Worm (Caenorhabditis elegans) whole organism, young adult: ENCODE measurements around the gene ZK154.6.

ENCODE experiments used
- B0019.2 ChIP-seq: fragments of 200-800 bp; sonication (Bioruptor generic); conservative IDR thresholded peaks from 2 replicates; pipeline ENCODE4 v1.3.6; 2022; ENCODE audit warnings: missing genetic modification reagents, missing genetic modification characterization, missing compliant biosample characterization
- B0336.3 ChIP-seq: fragments of 200-800 bp; sonication (Bioruptor generic); IDR thresholded peaks from 2 replicates; pipeline ENCODE4 v1.3.6; 2022; ENCODE audit warnings: missing genetic modification characterization, missing compliant biosample characterization
- F10E7.11 ChIP-seq: sonication (generic microtip); optimal IDR thresholded peaks from 2 replicates; lab custom pipeline; 2017; ENCODE audit warnings: mild to moderate bottlenecking, missing genetic modification characterization, moderate library complexity, missing compliant biosample characterization
- F22D6.2 ChIP-seq: sonication (generic microtip); optimal IDR thresholded peaks from 2 replicates; lab custom pipeline; 2016; ENCODE audit warnings: mild to moderate bottlenecking, missing genetic modification characterization, missing compliant biosample characterization
- F57A8.1 ChIP-seq: fragments of 200-800 bp; sonication (Bioruptor generic); optimal IDR thresholded peaks from 2 replicates; lab custom pipeline; 2018; ENCODE audit warnings: mild to moderate bottlenecking, missing genetic modification characterization, moderate library complexity, missing compliant biosample characterization
- K11D2.4 ChIP-seq: fragments of 200-800 bp; sonication (Bioruptor generic); IDR thresholded peaks from 2 replicates; pipeline ENCODE4 v1.3.6; 2022; ENCODE audit warnings: missing genetic modification reagents, missing genetic modification characterization, missing compliant biosample characterization
- Y95B8A.8 ChIP-seq: fragments of 200-800 bp; sonication (Bioruptor generic); IDR thresholded peaks from 2 replicates; pipeline ENCODE4 v1.3.6; 2022; ENCODE audit warnings: missing genetic modification reagents, missing genetic modification characterization, missing compliant biosample characterization
- aptf-3 ChIP-seq: fragments of 200-800 bp; sonication (Bioruptor generic); IDR thresholded peaks from 2 replicates; pipeline ENCODE4 v1.3.6; 2022; ENCODE audit warnings: missing genetic modification characterization, missing compliant biosample characterization
- attf-5 ChIP-seq: fragments of 200-800 bp; sonication (Bioruptor generic); optimal IDR thresholded peaks from 2 replicates; lab custom pipeline; 2018; ENCODE audit warnings: mild to moderate bottlenecking, missing genetic modification characterization, missing compliant biosample characterization
- attf-6 ChIP-seq: fragments of 200-800 bp; sonication (Bioruptor generic); IDR thresholded peaks from 2 replicates; pipeline ENCODE4 v1.3.6; 2022; ENCODE audit warnings: missing genetic modification reagents, missing genetic modification characterization, missing compliant biosample characterization
- ccch-3 ChIP-seq: fragments of 200-800 bp; sonication (Bioruptor generic); optimal IDR thresholded peaks from 2 replicates; lab custom pipeline; 2018; ENCODE audit warnings: mild to moderate bottlenecking, missing genetic modification characterization, missing compliant biosample characterization
- ceh-79 ChIP-seq: sonication (generic microtip); optimal IDR thresholded peaks from 2 replicates; lab custom pipeline; 2017; ENCODE audit warnings: mild to moderate bottlenecking, missing genetic modification characterization, missing compliant biosample characterization
- dpl-1 ChIP-seq: fragments of 150-350 bp; optimal IDR thresholded peaks from 2 replicates; lab custom pipeline; 2014; ENCODE audit warnings: missing biosample characterization, missing genetic modification reagents, missing genetic modification characterization
- efl-1 ChIP-seq: fragments of 150-350 bp; optimal IDR thresholded peaks from 2 replicates; lab custom pipeline; 2014; ENCODE audit warnings: missing biosample characterization, missing genetic modification reagents, missing genetic modification characterization
- egrh-3 ChIP-seq: fragments of 200-800 bp; sonication (Bioruptor generic); IDR thresholded peaks from 2 replicates; pipeline ENCODE4 v1.3.6; 2022; ENCODE audit warnings: missing genetic modification reagents, missing genetic modification characterization, missing compliant biosample characterization
- fkh-3 ChIP-seq: sonication (generic microtip); optimal IDR thresholded peaks from 2 replicates; lab custom pipeline; 2016; ENCODE audit warnings: mild to moderate bottlenecking, missing genetic modification characterization, missing compliant biosample characterization
- hlh-26 ChIP-seq: fragments of 200-800 bp; sonication (Bioruptor generic); conservative IDR thresholded peaks from 2 replicates; pipeline ENCODE4 v1.3.6; 2022; ENCODE audit warnings: missing genetic modification reagents, missing genetic modification characterization, missing compliant biosample characterization
- lag-1 ChIP-seq: fragments of 200-800 bp; sonication (Bioruptor generic); IDR thresholded peaks from 2 replicates; pipeline ENCODE4 v1.3.6; 2022; ENCODE audit warnings: missing genetic modification reagents, missing genetic modification characterization, missing compliant biosample characterization
- let-607 ChIP-seq, 2 experiments: fragments of 200-800 bp in 1 of 2; sonication (Bioruptor generic) in 1 of 2; sonication (generic microtip) in 1 of 2; optimal IDR thresholded peaks; 2 replicates each; lab custom pipeline; 2016 to 2018; ENCODE audit warnings: mild to moderate bottlenecking in 2 of 2, missing compliant biosample characterization in 2 of 2, missing genetic modification characterization in 2 of 2, moderate library complexity in 2 of 2, missing genotype in 1 of 2
- lir-1 ChIP-seq: fragments of 200-800 bp; sonication (Bioruptor generic); conservative IDR thresholded peaks from 2 replicates; pipeline ENCODE4 v1.3.6; 2022; ENCODE audit warnings: missing genetic modification reagents, missing genetic modification characterization, missing compliant biosample characterization
- lsl-1 ChIP-seq: fragments of 200-800 bp; sonication (Bioruptor generic); optimal IDR thresholded peaks from 2 replicates; lab custom pipeline; 2018; ENCODE audit warnings: mild to moderate bottlenecking, missing genetic modification characterization, moderate library complexity, missing compliant biosample characterization
- madf-3 ChIP-seq: fragments of 200-800 bp; sonication (Bioruptor generic); IDR thresholded peaks from 2 replicates; pipeline ENCODE4 v1.3.6; 2022; ENCODE audit warnings: missing genetic modification reagents, missing genetic modification characterization, missing compliant biosample characterization
- madf-6 ChIP-seq: fragments of 200-800 bp; sonication (Bioruptor generic); IDR thresholded peaks from 2 replicates; pipeline ENCODE4 v1.3.6; 2022; ENCODE audit warnings: missing genetic modification reagents, missing genetic modification characterization, missing compliant biosample characterization
- madf-8 ChIP-seq: fragments of 200-800 bp; sonication (Bioruptor generic); conservative IDR thresholded peaks from 2 replicates; pipeline ENCODE4 v1.3.6; 2022; ENCODE audit warnings: missing genetic modification reagents, missing genetic modification characterization, missing compliant biosample characterization
- mel-28 ChIP-seq: sonication (generic microtip); optimal IDR thresholded peaks from 2 replicates; lab custom pipeline; 2016; ENCODE audit warnings: borderline replicate concordance, mild to moderate bottlenecking, missing genetic modification characterization, missing compliant biosample characterization
- mxl-1 ChIP-seq: sonication (generic microtip); optimal IDR thresholded peaks from 2 replicates; lab custom pipeline; 2016; ENCODE audit warnings: missing genetic modification characterization, missing compliant biosample characterization
- nfyb-1 ChIP-seq: fragments of 200-800 bp; sonication (Bioruptor generic); IDR thresholded peaks from 2 replicates; pipeline ENCODE4 v1.3.6; 2022; ENCODE audit warnings: missing genetic modification reagents, missing genetic modification characterization, missing compliant biosample characterization
- nhr-120 ChIP-seq: fragments of 200-800 bp; sonication (Bioruptor generic); IDR thresholded peaks from 2 replicates; pipeline ENCODE4 v1.3.6; 2022; ENCODE audit warnings: missing genetic modification characterization, missing compliant biosample characterization
- nhr-27 ChIP-seq: fragments of 200-800 bp; sonication (Bioruptor generic); optimal IDR thresholded peaks from 2 replicates; lab custom pipeline; 2018; ENCODE audit warnings: mild to moderate bottlenecking, missing genetic modification characterization, moderate library complexity, missing compliant biosample characterization
- nhr-80 ChIP-seq: sonication (generic microtip); optimal IDR thresholded peaks from 2 replicates; lab custom pipeline; 2016; ENCODE audit warnings: missing genetic modification characterization, missing compliant biosample characterization
- pbrm-1 ChIP-seq: fragments of 200-800 bp; sonication (Bioruptor generic); IDR thresholded peaks from 2 replicates; pipeline ENCODE4 v1.3.6; 2022; ENCODE audit warnings: missing genetic modification reagents, missing genetic modification characterization, missing compliant biosample characterization
- pha-4 ChIP-seq: fragments of 150-350 bp; sonication (generic microtip); optimal IDR thresholded peaks from 2 replicates; lab custom pipeline; 2014; ENCODE audit warnings: missing biosample characterization, missing genetic modification reagents, missing genetic modification characterization
- rcor-1 ChIP-seq: fragments of 200-800 bp; sonication (Bioruptor generic); IDR thresholded peaks from 2 replicates; pipeline ENCODE4 v1.3.6; 2022; ENCODE audit warnings: missing genetic modification reagents, missing genetic modification characterization, missing compliant biosample characterization
- rec-8 ChIP-seq, 2 experiments: sonication (generic microtip); optimal IDR thresholded peaks; 2 replicates each; lab custom pipeline; 2016; ENCODE audit warnings: mild to moderate bottlenecking in 2 of 2, missing genetic modification characterization in 2 of 2, missing genetic modification reagents in 2 of 2, missing genotype in 2 of 2, missing biosample characterization in 1 of 2, missing compliant biosample characterization in 1 of 2, moderate library complexity in 1 of 2
- repo-1 ChIP-seq: sonication (generic microtip); optimal IDR thresholded peaks from 2 replicates; lab custom pipeline; 2017; ENCODE audit warnings: mild to moderate bottlenecking, missing genetic modification characterization, missing compliant biosample characterization
- snpc-3.4 ChIP-seq: sonication (generic microtip); optimal IDR thresholded peaks from 2 replicates; lab custom pipeline; 2017; ENCODE audit warnings: missing genetic modification characterization, mild to moderate bottlenecking, missing compliant biosample characterization, antibody characterized with exemption, moderate library complexity, missing genotype, missing genetic modification reagents
- snpc-4 ChIP-seq, 5 experiments: fragments of 150-350 bp in 1 of 5; sonication (generic microtip) in 4 of 5; optimal IDR thresholded peaks; 2 replicates each; lab custom pipeline; 2014 to 2018; ENCODE audit warnings: missing genetic modification characterization in 5 of 5, missing biosample characterization in 3 of 5, antibody characterized with exemption in 2 of 5, mild to moderate bottlenecking in 2 of 5, missing compliant biosample characterization in 2 of 5, missing genotype in 2 of 5, moderate library complexity in 2 of 5, missing genetic modification reagents in 1 of 5
- somi-1 ChIP-seq: fragments of 200-800 bp; sonication (Bioruptor generic); optimal IDR thresholded peaks from 2 replicates; lab custom pipeline; 2018; ENCODE audit warnings: mild to moderate bottlenecking, missing genetic modification characterization, missing compliant biosample characterization
- tbx-9 ChIP-seq: sonication (generic microtip); optimal IDR thresholded peaks from 2 replicates; lab custom pipeline; 2016; ENCODE audit warnings: borderline replicate concordance, missing genetic modification characterization, inconsistent platforms, missing compliant biosample characterization
- unc-62 ChIP-seq: fragments of 150-350 bp; optimal IDR thresholded peaks from 2 replicates; lab custom pipeline; 2014; ENCODE audit warnings: missing biosample characterization, missing genetic modification reagents, missing genetic modification characterization
- xnd-1 ChIP-seq: sonication (generic microtip); optimal IDR thresholded peaks from 2 replicates; lab custom pipeline; 2016; ENCODE audit warnings: missing genotype, missing genetic modification reagents, missing genetic modification characterization, missing compliant biosample characterization
- zfh-2 ChIP-seq: fragments of 200-800 bp; sonication (Bioruptor generic); conservative IDR thresholded peaks from 2 replicates; pipeline ENCODE4 v1.3.6; 2022; ENCODE audit warnings: missing genetic modification reagents, missing genetic modification characterization, missing compliant biosample characterization
- zim-3 ChIP-seq: sonication (generic microtip); optimal IDR thresholded peaks from 2 replicates; lab custom pipeline; 2017; ENCODE audit warnings: mild to moderate bottlenecking, missing genetic modification characterization, moderate library complexity, missing compliant biosample characterization

The ZK154.6 gene

ce11 chrX:7778786-7779185 is 14.6 kb downstream of the ZK154.6 start:
- TF ChIP-seq K11D2.4 (GFP tag; lab: Robert Waterston, UW) (no peak), hlh-26 (GFP tag; lab: Robert Waterston, UW) (no peak), fkh-3 (tag; lab: Kevin White, UChicago) (no peak), snpc-3.4 (tag; lab: Kevin White, UChicago) (no peak), Y95B8A.8 (GFP tag; lab: Robert Waterston, UW) (no peak), lag-1 (GFP tag; lab: Robert Waterston, UW) (no peak), nhr-120 (GFP tag; lab: Robert Waterston, UW) (no peak), pbrm-1 (GFP tag; lab: Robert Waterston, UW) (no peak)

- TF ChIP-seq zim-3 (no peak), rcor-1 (GFP tag; lab: Robert Waterston, UW) (no peak), nfyb-1 (GFP tag; lab: Robert Waterston, UW) (no peak), zfh-2 (peak; percentile 29; the same call in 1 of the 2 replicates), ccch-3 (GFP tag; lab: Kevin White, UChicago) (no peak), lir-1 (GFP tag; lab: Robert Waterston, UW) (no peak)
- TF ChIP-seq, all 124 proteins: peak for 1
Measured at ce11 chrX:7776509-7777001, 16.8 kb downstream of the ZK154.6 start, which contains the start of gene mec-7. TSS of gene mec-7 (minus strand) at chrX:7776689.

DNA sequence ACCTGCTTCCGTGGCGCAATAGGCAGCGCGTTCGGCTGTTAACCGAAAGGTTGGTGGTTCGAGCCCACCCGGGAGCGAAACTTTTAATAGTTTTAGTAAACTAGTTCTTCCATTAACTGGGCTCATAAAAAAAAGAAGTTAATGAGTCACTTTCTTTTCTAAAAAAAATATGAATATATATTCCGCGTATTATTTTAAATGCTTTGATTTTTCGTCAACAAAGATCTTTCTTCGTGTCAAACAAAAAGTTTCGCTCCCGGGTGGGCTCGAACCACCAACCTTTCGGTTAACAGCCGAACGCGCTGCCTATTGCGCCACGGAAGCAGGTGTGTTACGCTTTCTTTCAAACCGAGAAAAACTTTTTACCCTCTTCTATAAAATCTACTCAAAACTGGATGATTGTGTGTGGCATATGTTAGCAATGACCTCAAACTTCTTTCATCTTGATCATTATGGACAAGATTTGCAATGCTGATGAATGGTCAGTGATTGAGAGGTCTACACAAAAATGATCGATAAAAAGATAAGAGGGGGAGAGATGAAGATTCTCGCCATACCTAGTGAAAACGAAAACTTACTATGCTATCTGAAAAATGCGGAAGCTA is 19.5 kb downstream of the ZK154.6 start:
- no peak for TF ChIP-seq egrh-3 (GFP tag; lab: Robert Waterston, UW)
- TF ChIP-seq ceh-79 (tag; lab: Kevin White, UChicago) = no peak
- TF ChIP-seq B0336.3 (GFP tag; lab: Robert Waterston, UW) = no peak
- peak; percentile 39; the same call in 1 of the 2 replicates for TF ChIP-seq madf-6
- TF ChIP-seq madf-8 (GFP tag; lab: Robert Waterston, UW) = no peak
- TF ChIP-seq attf-5 = peak; percentile 32
- TF ChIP-seq snpc-3.4 (tag; lab: Kevin White, UChicago) = peak; percentile 38
- TF ChIP-seq lsl-1 = peak; percentile 4
- TF ChIP-seq mel-28 = no peak
- TF ChIP-seq B0019.2 (GFP tag; lab: Robert Waterston, UW) = no peak
- TF ChIP-seq fkh-3 (tag; lab: Kevin White, UChicago) = no peak
- 0 out of 2 replicates have a peak, but pooled peaks have one; percentile 48 for TF ChIP-seq aptf-3 (GFP tag; lab: Robert Waterston, UW)
- TF ChIP-seq F22D6.2 (tag; lab: Kevin White, UChicago) = no peak
- TF ChIP-seq snpc-4 (GFP tag; optimal IDR thresholded peaks at IDR 0.05; lab: Kevin White, UChicago) = peak; percentile 6
- TF ChIP-seq snpc-4 (tag; optimal IDR thresholded peaks at IDR 0.05; lab: Kevin White, UChicago) = peak in 3 of 4 experiments; percentile 24 to 73 (median 27)
- no peak for TF ChIP-seq repo-1 (tag; lab: Kevin White, UChicago)
- TF ChIP-seq F57A8.1 (GFP tag; lab: Kevin White, UChicago) = no peak
- TF ChIP-seq F10E7.11 (tag; lab: Kevin White, UChicago) = no peak
- no peak for TF ChIP-seq nhr-27 (tag; lab: Kevin White, UChicago)
- no peak for TF ChIP-seq tbx-9 (tag; lab: Kevin White, UChicago)
- peak; percentile 64 for TF ChIP-seq mxl-1 (tag; lab: Kevin White, UChicago)
- peak in 1 of 2 experiments; percentile 20 for TF ChIP-seq let-607 (tag; optimal IDR thresholded peaks at IDR 0.05; lab: Kevin White, UChicago)
- TF ChIP-seq unc-62 = no peak
- TF ChIP-seq attf-6 (GFP tag; lab: Robert Waterston, UW) = 0 out of 2 replicates have a peak, but pooled peaks have one; percentile 49
- TF ChIP-seq xnd-1 (tag; lab: Kevin White, UChicago) = no peak
- TF ChIP-seq efl-1 (GFP tag; lab: Kevin White, UChicago) = no peak
- no peak for TF ChIP-seq pha-4
- TF ChIP-seq dpl-1 (GFP tag; lab: Kevin White, UChicago) = no peak
- peak; percentile 6 to 59 for TF ChIP-seq rec-8 (tag; optimal IDR thresholded peaks at IDR 0.05; lab: Kevin White, UChicago)
- TF ChIP-seq somi-1 (GFP tag; lab: Kevin White, UChicago) = peak; percentile 25
- TF ChIP-seq madf-3 = no peak
- peak; percentile 40 for TF ChIP-seq nhr-80 (tag; lab: Kevin White, UChicago)
